Fruit fly (Drosophila melanogaster) whole organism, prepupa: ENCODE measurements around the gene tld.

ENCODE experiments used
- Blimp-1 ChIP-seq: fragments of 200-800 bp; sonication (Bioruptor generic); optimal IDR thresholded peaks from 3 replicates; lab custom pipeline; 2017; ENCODE audit warnings: missing biosample characterization, missing genetic modification characterization, mild to moderate bottlenecking, moderate library complexity, missing genetic modification reagents
- CG10669 ChIP-seq: fragments of 200-800 bp; sonication (Bioruptor generic); optimal IDR thresholded peaks from 3 replicates; lab custom pipeline; 2018; ENCODE audit warnings: missing biosample characterization, mild to moderate bottlenecking, missing genetic modification characterization, moderate library complexity
- CG11762 ChIP-seq: fragments of 200-800 bp; sonication (Bioruptor generic); optimal IDR thresholded peaks from 3 replicates; lab custom pipeline; 2016; ENCODE audit warnings: missing biosample characterization, missing genetic modification characterization; ENCODE audit not compliant: insufficient read depth
- CG11902 ChIP-seq: fragments of 200-800 bp; sonication (Bioruptor generic); optimal IDR thresholded peaks from 3 replicates; lab custom pipeline; 2016; ENCODE audit warnings: missing biosample characterization, missing genetic modification characterization
- CG16779 ChIP-seq: fragments of 200-800 bp; sonication (Bioruptor generic); optimal IDR thresholded peaks from 3 replicates; lab custom pipeline; 2017; ENCODE audit warnings: missing biosample characterization, mild to moderate bottlenecking, missing genetic modification characterization
- CG32006 ChIP-seq: fragments of 200-800 bp; sonication (Bioruptor generic); optimal IDR thresholded peaks from 3 replicates; lab custom pipeline; 2017; ENCODE audit warnings: missing biosample characterization, mild to moderate bottlenecking, missing genetic modification characterization
- CG34406 ChIP-seq: fragments of 200-800 bp; sonication (Bioruptor generic); optimal IDR thresholded peaks from 3 replicates; lab custom pipeline; 2016; ENCODE audit warnings: missing biosample characterization, missing genetic modification characterization
- CG3919 ChIP-seq: fragments of 200-800 bp; sonication (Bioruptor generic); optimal IDR thresholded peaks from 3 replicates; lab custom pipeline; 2016; ENCODE audit warnings: missing biosample characterization, missing genetic modification characterization
- CG6276 ChIP-seq: fragments of 200-800 bp; sonication (Bioruptor generic); optimal IDR thresholded peaks from 2 replicates; lab custom pipeline; 2017; ENCODE audit warnings: missing biosample characterization, mild to moderate bottlenecking, missing genetic modification characterization
- CG6854 ChIP-seq: fragments of 200-800 bp; sonication (Bioruptor generic); optimal IDR thresholded peaks from 2 replicates; lab custom pipeline; 2017; ENCODE audit warnings: missing biosample characterization, mild to moderate bottlenecking, missing genetic modification characterization
- CG7368 ChIP-seq: fragments of 200-800 bp; sonication (Bioruptor generic); optimal IDR thresholded peaks from 3 replicates; lab custom pipeline; 2016; ENCODE audit warnings: missing biosample characterization, missing genetic modification characterization
- CG8119 ChIP-seq: fragments of 200-800 bp; sonication (Bioruptor generic); IDR thresholded peaks from 3 replicates; pipeline ENCODE4 v1.3.6; 2022; ENCODE audit warnings: missing biosample characterization, missing genetic modification characterization
- CG8632 ChIP-seq: fragments of 200-800 bp; sonication (Bioruptor generic); optimal IDR thresholded peaks from 3 replicates; lab custom pipeline; 2016; ENCODE audit warnings: missing biosample characterization, missing genetic modification characterization
- CG9139 ChIP-seq: fragments of 200-800 bp; sonication (Bioruptor generic); optimal IDR thresholded peaks from 3 replicates; lab custom pipeline; 2017; ENCODE audit warnings: missing biosample characterization, mild to moderate bottlenecking, missing genetic modification characterization
- Eip75B ChIP-seq: fragments of 200-800 bp; sonication (Bioruptor generic); optimal IDR thresholded peaks from 3 replicates; lab custom pipeline; 2016; ENCODE audit warnings: missing biosample characterization, missing genetic modification characterization
- Eip78C ChIP-seq: fragments of 200-800 bp; sonication (Bioruptor generic); peaks from one replicate; lab custom pipeline; 2016; ENCODE audit warnings: missing biosample characterization, missing genetic modification characterization
- Gug ChIP-seq: fragments of 200-800 bp; sonication (Bioruptor generic); IDR thresholded peaks from 2 replicates; pipeline ENCODE4 v1.3.6; 2022; ENCODE audit warnings: missing biosample characterization, missing genetic modification characterization
- Lpt ChIP-seq: fragments of 200-800 bp; sonication (Bioruptor generic); optimal IDR thresholded peaks from 3 replicates; lab custom pipeline; 2016; ENCODE audit warnings: missing biosample characterization, missing genetic modification characterization
- Met ChIP-seq: fragments of 200-800 bp; sonication (Bioruptor generic); optimal IDR thresholded peaks from 3 replicates; lab custom pipeline; 2016; ENCODE audit warnings: missing biosample characterization, missing genetic modification characterization
- Sox102F ChIP-seq: fragments of 200-800 bp; sonication (Bioruptor generic); optimal IDR thresholded peaks from 2 replicates; lab custom pipeline; 2016; ENCODE audit warnings: missing biosample characterization, mild to moderate bottlenecking, missing genetic modification characterization
- Sox14 ChIP-seq: fragments of 200-800 bp; sonication (Bioruptor generic); optimal IDR thresholded peaks from 3 replicates; lab custom pipeline; 2016; ENCODE audit warnings: missing biosample characterization, missing genetic modification characterization
- achi ChIP-seq: fragments of 200-800 bp; sonication (Bioruptor generic); optimal IDR thresholded peaks from 3 replicates; lab custom pipeline; 2016; ENCODE audit warnings: missing biosample characterization, missing genetic modification characterization
- acj6 ChIP-seq: fragments of 200-800 bp; sonication (Bioruptor generic); optimal IDR thresholded peaks from 3 replicates; lab custom pipeline; 2016; ENCODE audit warnings: missing biosample characterization, missing genetic modification characterization
- dac ChIP-seq: fragments of 200-800 bp; sonication (Bioruptor generic); optimal IDR thresholded peaks from 2 replicates; lab custom pipeline; 2017; ENCODE audit warnings: missing biosample characterization, mild to moderate bottlenecking, missing genetic modification characterization
- dsx ChIP-seq: fragments of 200-800 bp; optimal IDR thresholded peaks from 3 replicates; lab custom pipeline; 2019; ENCODE audit warnings: missing biosample characterization, mild to moderate bottlenecking, missing genetic modification characterization, moderate library complexity; ENCODE audit not compliant: poor library complexity, severe bottlenecking
- eg ChIP-seq: fragments of 200-800 bp; sonication (Bioruptor generic); IDR thresholded peaks from 3 replicates; pipeline ENCODE4 v1.3.6; 2022; ENCODE audit warnings: missing biosample characterization, missing genetic modification characterization
- esn ChIP-seq: fragments of 200-800 bp; sonication (Bioruptor generic); optimal IDR thresholded peaks from 2 replicates; lab custom pipeline; 2016; ENCODE audit warnings: missing biosample characterization, mild to moderate bottlenecking, missing genetic modification characterization, moderate library complexity
- fd59A ChIP-seq: fragments of 200-800 bp; sonication (Bioruptor generic); optimal IDR thresholded peaks from 2 replicates; lab custom pipeline; 2017; ENCODE audit warnings: missing biosample characterization, mild to moderate bottlenecking, missing genetic modification characterization, missing genetic modification reagents
- spab ChIP-seq: fragments of 200-800 bp; sonication (Bioruptor generic); optimal IDR thresholded peaks from 2 replicates; lab custom pipeline; 2017; ENCODE audit warnings: missing biosample characterization, mild to moderate bottlenecking, missing genetic modification characterization, missing genetic modification reagents
- ss ChIP-seq, 2 experiments: fragments of 200-800 bp; sonication (Bioruptor generic); optimal IDR thresholded peaks; 2 replicates in 1 of 2; 3 replicates in 1 of 2; lab custom pipeline; 2017 to 2018; ENCODE audit warnings: mild to moderate bottlenecking in 2 of 2, missing biosample characterization in 2 of 2, missing genetic modification characterization in 2 of 2, moderate library complexity in 1 of 2
- svp ChIP-seq: fragments of 200-800 bp; sonication (Bioruptor generic); peaks from one replicate; lab custom pipeline; 2016; ENCODE audit warnings: missing biosample characterization, missing genetic modification characterization
- topi ChIP-seq: fragments of 200-800 bp; sonication (Bioruptor generic); optimal IDR thresholded peaks from 3 replicates; lab custom pipeline; 2016; ENCODE audit warnings: missing biosample characterization, missing genetic modification characterization

tld gene

DNA sequence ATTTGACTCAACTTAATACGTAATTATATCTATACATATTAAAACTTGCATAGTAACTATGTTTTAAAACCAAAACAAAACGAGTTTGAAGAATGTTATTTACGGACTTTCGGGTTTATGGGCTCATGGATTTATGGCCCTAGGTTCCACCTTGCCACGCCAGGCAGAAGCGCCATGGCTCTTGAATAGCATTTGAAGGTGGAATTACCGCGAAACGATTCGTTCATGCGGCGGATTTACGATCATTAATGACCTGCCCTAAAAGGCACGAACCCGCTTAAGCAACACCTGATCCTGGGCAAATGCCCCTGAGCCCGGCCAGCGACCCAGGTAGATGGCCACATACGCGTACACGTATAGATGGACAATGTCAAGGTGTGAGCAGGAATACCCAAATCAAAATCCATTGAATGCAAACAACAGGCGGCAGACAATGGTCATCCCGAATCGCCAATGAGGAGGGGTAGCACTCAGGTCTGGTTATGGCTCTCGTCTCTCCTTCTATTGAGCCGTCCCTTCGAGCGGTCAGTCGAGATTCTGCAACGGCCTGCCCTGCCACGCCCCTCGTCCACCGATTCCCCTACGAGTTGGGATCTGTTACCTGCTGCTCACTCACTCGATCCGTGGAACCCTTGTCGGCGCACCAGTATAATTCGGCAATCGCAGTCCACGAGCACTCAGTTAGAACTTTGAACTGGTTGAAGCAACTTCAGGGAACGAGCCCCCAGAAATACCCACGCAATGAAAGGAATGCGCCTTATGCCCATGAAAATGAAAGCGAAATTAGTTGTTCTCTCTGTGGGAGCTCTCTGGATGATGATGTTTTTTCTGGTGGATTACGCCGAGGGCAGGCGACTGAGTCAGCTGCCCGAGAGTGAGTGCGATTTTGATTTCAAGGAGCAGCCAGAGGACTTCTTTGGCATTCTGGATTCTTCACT, at the start of gene tld:
Gene tld, plus strand, starts transcription at position 677 of the 938 bp plus-strand sequence.
- peak; percentile 93 for TF ChIP-seq Blimp-1 (GFP tag; lab: Kevin White, UChicago)
- no peak for TF ChIP-seq CG3919 (GFP tag; lab: Kevin White, UChicago)
- TF ChIP-seq CG7368 (GFP tag; lab: Kevin White, UChicago) = no peak
- peak; percentile 13 for TF ChIP-seq svp
- no peak for TF ChIP-seq Eip75B
- TF ChIP-seq CG11902 = no peak

DNA sequence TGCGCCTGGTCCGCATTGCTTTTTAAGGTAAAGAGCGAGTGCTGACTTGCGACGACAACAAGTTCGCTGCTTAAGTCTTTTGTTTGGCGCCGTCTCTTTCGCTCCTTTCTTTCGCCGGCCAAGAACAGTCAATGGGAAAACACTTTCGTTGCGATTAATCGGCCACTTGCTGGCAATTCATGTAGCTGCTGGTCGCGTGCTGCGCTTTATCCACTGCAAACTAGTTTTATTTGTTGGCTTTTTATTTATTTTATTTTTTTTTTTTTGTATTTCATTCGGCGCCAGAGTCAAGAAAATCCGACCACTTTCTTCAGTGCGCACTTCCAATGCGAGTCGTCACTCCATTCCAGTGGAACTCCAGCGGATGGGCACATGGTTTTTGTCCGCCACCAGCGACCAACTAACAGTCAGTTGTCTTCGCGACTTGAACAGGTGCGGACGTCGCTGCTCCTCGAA, 37.1 kb upstream of the tld start, which contains the start of the genes CG13627 and CG46316:
Gene CG13627, plus strand, starts transcription at position 406 of the 456 bp plus-strand sequence.
Gene CG46316, plus strand, starts transcription at position 406 of the 456 bp plus-strand sequence.
- TF ChIP-seq Met = peak; percentile 10
- TF ChIP-seq CG8119 (GFP tag; lab: Robert Waterston, UW) = peak; percentile 46; the same call in 2 of the 3 replicates
- TF ChIP-seq CG6276 (GFP tag; lab: Kevin White, UChicago) = peak; percentile 9
- peak; percentile 17 for TF ChIP-seq achi (GFP tag; lab: Kevin White, UChicago)
- TF ChIP-seq eg (GFP tag; lab: Robert Waterston, UW) = peak; percentile 43; the same call in 1 of the 3 replicates
- no peak for TF ChIP-seq CG16779
- no peak for TF ChIP-seq ss (GFP tag; optimal IDR thresholded peaks at IDR 0.05; lab: Kevin White, UChicago)
- TF ChIP-seq Sox102F (GFP tag; lab: Kevin White, UChicago) = peak; percentile 43
- peak; percentile 72 for TF ChIP-seq Eip78C (GFP tag; lab: Kevin White, UChicago)
- peak; percentile 60 for TF ChIP-seq svp
- peak; percentile 17 for TF ChIP-seq Eip75B
- TF ChIP-seq spab (GFP tag; lab: Kevin White, UChicago) = no peak
- TF ChIP-seq Lpt (GFP tag; lab: Kevin White, UChicago) = peak; percentile 3
- peak; percentile 95 for TF ChIP-seq Blimp-1 (GFP tag; lab: Kevin White, UChicago)
- TF ChIP-seq, all 60 proteins: peak for 11

DNA sequence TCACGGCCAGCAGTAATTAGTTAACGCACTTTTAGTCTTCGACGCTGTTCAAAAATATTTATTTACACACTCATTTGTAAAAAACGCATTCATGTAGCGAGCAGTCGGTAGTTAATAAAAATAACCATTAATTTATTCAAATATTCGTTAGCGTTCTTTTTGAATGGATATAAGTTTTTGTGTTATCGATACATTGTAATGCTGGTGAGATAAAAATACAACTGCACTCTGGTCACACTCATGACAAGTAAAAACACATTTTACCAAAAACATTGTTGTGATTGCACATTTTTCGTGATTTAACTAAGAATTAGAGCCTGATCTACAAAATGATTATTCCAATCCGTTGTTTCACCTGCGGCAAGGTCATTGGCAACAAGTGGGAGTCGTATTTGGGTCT, 32.2 kb upstream of the tld start, which contains the start of gene Polr2L:
Gene Polr2L, plus strand, starts transcription at position 223 of the 400 bp plus-strand sequence.
- TF ChIP-seq fd59A (GFP tag; lab: Kevin White, UChicago) (no peak), dsx (GFP tag; lab: Kevin White, UChicago) (peak; percentile 74)

DNA sequence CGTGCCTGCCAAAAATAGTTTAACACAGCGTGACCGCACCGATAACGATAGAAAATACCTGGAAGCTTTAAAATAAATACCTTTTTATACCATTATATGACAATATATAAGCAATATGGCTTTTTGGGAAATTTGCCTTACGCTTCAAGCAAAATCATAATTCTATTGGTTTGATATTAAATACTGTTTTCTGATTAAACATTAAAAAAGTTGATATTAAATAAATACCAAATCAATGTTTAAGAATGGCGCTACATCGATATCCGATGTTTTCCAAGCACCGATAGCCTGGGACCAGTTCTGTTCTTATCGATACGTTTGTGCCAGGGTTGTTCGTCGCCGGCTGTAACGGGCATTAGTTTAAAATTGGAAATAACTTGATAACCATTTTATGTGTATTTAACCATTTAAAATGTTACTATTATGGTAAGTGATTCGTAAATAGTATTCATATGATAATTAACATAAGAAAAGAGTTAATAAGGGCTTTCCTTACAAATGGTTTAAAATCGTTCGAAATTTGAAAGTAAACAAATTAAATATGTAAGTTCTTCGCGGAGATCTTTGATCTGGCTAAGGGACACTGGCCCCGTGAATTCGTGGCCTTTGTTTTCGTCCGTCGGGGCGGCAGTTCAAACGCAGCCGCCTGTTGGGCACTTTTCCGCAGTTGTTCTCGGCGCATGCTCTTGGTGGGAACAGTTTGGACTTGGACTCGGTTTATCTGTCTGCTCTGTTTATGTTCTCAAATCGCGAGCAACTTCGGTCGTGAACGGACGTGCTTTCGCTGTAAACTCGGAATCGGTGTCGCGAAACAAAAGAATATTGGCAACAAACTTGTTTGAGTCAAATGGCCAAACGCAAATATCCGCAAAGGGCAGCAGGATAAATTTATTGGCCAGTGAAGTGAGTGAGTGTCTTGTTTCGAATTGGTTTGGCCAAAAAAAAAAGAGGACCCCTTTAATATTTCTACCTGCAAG, 29.9 kb upstream of the tld start, which contains the start of the genes CG13630 and tok:
Gene CG13630, minus strand, starts transcription at position 51 of the 977 bp plus-strand sequence.
Gene tok, plus strand, starts transcription at position 384 of the 977 bp plus-strand sequence.
- peak; percentile 43 for TF ChIP-seq Sox102F (GFP tag; lab: Kevin White, UChicago)
- TF ChIP-seq topi = no peak
- TF ChIP-seq CG11762 (GFP tag; lab: Kevin White, UChicago) = no peak
- TF ChIP-seq esn (GFP tag; lab: Kevin White, UChicago) = no peak
- TF ChIP-seq Gug (GFP tag; lab: Robert Waterston, UW) = no peak
- TF ChIP-seq CG34406 = no peak
- TF ChIP-seq svp = peak; percentile 95
- TF ChIP-seq CG6276 (GFP tag; lab: Kevin White, UChicago) = peak; percentile 12
- peak; percentile 73 for TF ChIP-seq Eip78C (GFP tag; lab: Kevin White, UChicago)
- no peak for TF ChIP-seq acj6 (GFP tag; lab: Kevin White, UChicago)
- no peak for TF ChIP-seq CG10669 (GFP tag; lab: Kevin White, UChicago)
- TF ChIP-seq CG11902 = no peak
- peak; percentile 24 for TF ChIP-seq CG6854 (GFP tag; lab: Kevin White, UChicago)
- TF ChIP-seq Eip75B = no peak
- no peak for TF ChIP-seq Sox14 (GFP tag; lab: Kevin White, UChicago)
- TF ChIP-seq dsx (GFP tag; lab: Kevin White, UChicago) = peak; percentile 86
- TF ChIP-seq CG8632 = no peak
- TF ChIP-seq CG32006 (GFP tag; lab: Kevin White, UChicago) = no peak
- TF ChIP-seq CG9139 (GFP tag; lab: Kevin White, UChicago) = peak; percentile 22
- no peak for TF ChIP-seq dac
- peak in 1 of 2 experiments; percentile 8 for TF ChIP-seq ss (GFP tag; optimal IDR thresholded peaks at IDR 0.05; lab: Kevin White, UChicago)
